Worm (Caenorhabditis elegans) whole organism, young adult: ENCODE results near the gene clec-199.

Experiments
- F52B5.7 ChIP-seq: sonication (generic microtip); optimal IDR thresholded peaks from 2 replicates; lab custom pipeline; 2016; ENCODE audit warnings: mild to moderate bottlenecking, missing genetic modification characterization, missing compliant biosample characterization
- K11D2.4 ChIP-seq: fragments of 200-800 bp; sonication (Bioruptor generic); IDR thresholded peaks from 2 replicates; pipeline ENCODE4 v1.3.6; 2022; ENCODE audit warnings: missing genetic modification reagents, missing genetic modification characterization, missing compliant biosample characterization
- ZK185.1 ChIP-seq: sonication (generic microtip); optimal IDR thresholded peaks from 2 replicates; lab custom pipeline; 2016; ENCODE audit warnings: mild to moderate bottlenecking, missing genetic modification characterization, missing compliant biosample characterization; ENCODE audit not compliant: poor library complexity, severe bottlenecking
- aptf-3 ChIP-seq: fragments of 200-800 bp; sonication (Bioruptor generic); IDR thresholded peaks from 2 replicates; pipeline ENCODE4 v1.3.6; 2022; ENCODE audit warnings: missing genetic modification characterization, missing compliant biosample characterization
- bed-2 ChIP-seq: fragments of 200-800 bp; sonication (Bioruptor generic); IDR thresholded peaks from 2 replicates; pipeline ENCODE4 v1.3.6; 2022; ENCODE audit warnings: missing genetic modification reagents, missing genetic modification characterization, missing compliant biosample characterization
- ets-4 ChIP-seq: fragments of 200-800 bp; sonication (Bioruptor generic); optimal IDR thresholded peaks from 2 replicates; lab custom pipeline; 2018; ENCODE audit warnings: mild to moderate bottlenecking, missing genetic modification characterization, missing compliant biosample characterization
- gei-17 ChIP-seq: fragments of 200-800 bp; sonication (Bioruptor generic); optimal IDR thresholded peaks from 2 replicates; lab custom pipeline; 2018; ENCODE audit warnings: mild to moderate bottlenecking, missing genetic modification characterization, missing compliant biosample characterization
- hmg-1.2 ChIP-seq: fragments of 200-800 bp; sonication (Bioruptor generic); IDR thresholded peaks from 2 replicates; pipeline ENCODE4 v1.3.6; 2022; ENCODE audit warnings: missing genetic modification reagents, missing genetic modification characterization, missing compliant biosample characterization
- hrde-1 ChIP-seq: sonication (generic microtip); optimal IDR thresholded peaks from 2 replicates; lab custom pipeline; 2016; ENCODE audit warnings: missing genetic modification characterization, mild to moderate bottlenecking, missing compliant biosample characterization, moderate library complexity, missing genotype, missing genetic modification reagents, borderline replicate concordance
- lag-1 ChIP-seq: fragments of 200-800 bp; sonication (Bioruptor generic); IDR thresholded peaks from 2 replicates; pipeline ENCODE4 v1.3.6; 2022; ENCODE audit warnings: missing genetic modification reagents, missing genetic modification characterization, missing compliant biosample characterization
- let-526 ChIP-seq: fragments of 200-800 bp; sonication (Bioruptor generic); IDR thresholded peaks from 2 replicates; pipeline ENCODE4 v1.3.6; 2022; ENCODE audit warnings: missing genetic modification reagents, missing genetic modification characterization, missing compliant biosample characterization
- lin-35 ChIP-seq, 3 experiments: fragments of 150-350 bp in 2 of 3; sonication (generic microtip) in 1 of 3; optimal IDR thresholded peaks; 2 replicates each; lab custom pipeline; 2014 to 2018; ENCODE audit warnings: missing biosample characterization in 3 of 3, missing genetic modification characterization in 3 of 3, missing genetic modification reagents in 3 of 3
- madf-6 ChIP-seq: fragments of 200-800 bp; sonication (Bioruptor generic); IDR thresholded peaks from 2 replicates; pipeline ENCODE4 v1.3.6; 2022; ENCODE audit warnings: missing genetic modification reagents, missing genetic modification characterization, missing compliant biosample characterization
- madf-8 ChIP-seq: fragments of 200-800 bp; sonication (Bioruptor generic); conservative IDR thresholded peaks from 2 replicates; pipeline ENCODE4 v1.3.6; 2022; ENCODE audit warnings: missing genetic modification reagents, missing genetic modification characterization, missing compliant biosample characterization
- mcd-1 ChIP-seq: fragments of 200-800 bp; sonication (Bioruptor generic); IDR thresholded peaks from 2 replicates; pipeline ENCODE4 v1.3.6; 2022; ENCODE audit warnings: missing genetic modification reagents, missing genetic modification characterization, missing compliant biosample characterization
- mel-28 ChIP-seq: sonication (generic microtip); optimal IDR thresholded peaks from 2 replicates; lab custom pipeline; 2016; ENCODE audit warnings: borderline replicate concordance, mild to moderate bottlenecking, missing genetic modification characterization, missing compliant biosample characterization
- mes-4 ChIP-seq: sonication (generic microtip); optimal IDR thresholded peaks from 2 replicates; lab custom pipeline; 2016; ENCODE audit warnings: missing genotype, missing genetic modification characterization, missing compliant biosample characterization
- nhr-80 ChIP-seq: sonication (generic microtip); optimal IDR thresholded peaks from 2 replicates; lab custom pipeline; 2016; ENCODE audit warnings: missing genetic modification characterization, missing compliant biosample characterization
- pha-4 ChIP-seq: fragments of 150-350 bp; sonication (generic microtip); optimal IDR thresholded peaks from 2 replicates; lab custom pipeline; 2014; ENCODE audit warnings: missing biosample characterization, missing genetic modification reagents, missing genetic modification characterization
- rec-8 ChIP-seq, 2 experiments: sonication (generic microtip); optimal IDR thresholded peaks; 2 replicates each; lab custom pipeline; 2016; ENCODE audit warnings: mild to moderate bottlenecking in 2 of 2, missing genetic modification characterization in 2 of 2, missing genetic modification reagents in 2 of 2, missing genotype in 2 of 2, missing biosample characterization in 1 of 2, missing compliant biosample characterization in 1 of 2, moderate library complexity in 1 of 2
- rpc-1 ChIP-seq, 2 experiments: fragments of 150-350 bp in 1 of 2; sonication (generic microtip) in 1 of 2; optimal IDR thresholded peaks; 2 replicates each; lab custom pipeline; 2014 to 2018; ENCODE audit warnings: missing biosample characterization in 1 of 2, missing genetic modification characterization in 1 of 2, missing genetic modification reagents in 1 of 2, missing genotype in 1 of 2
- snpc-1.3 ChIP-seq: sonication (generic microtip); optimal IDR thresholded peaks from 2 replicates; lab custom pipeline; 2017; ENCODE audit warnings: missing genetic modification characterization, mild to moderate bottlenecking, missing compliant biosample characterization, antibody characterized with exemption, moderate library complexity, missing genotype, missing genetic modification reagents; ENCODE audit not compliant: insufficient read depth
- snpc-4 ChIP-seq, 5 experiments: fragments of 150-350 bp in 1 of 5; sonication (generic microtip) in 4 of 5; optimal IDR thresholded peaks; 2 replicates each; lab custom pipeline; 2014 to 2018; ENCODE audit warnings: missing genetic modification characterization in 5 of 5, missing biosample characterization in 3 of 5, antibody characterized with exemption in 2 of 5, mild to moderate bottlenecking in 2 of 5, missing compliant biosample characterization in 2 of 5, missing genotype in 2 of 5, moderate library complexity in 2 of 5, missing genetic modification reagents in 1 of 5
- somi-1 ChIP-seq: fragments of 200-800 bp; sonication (Bioruptor generic); optimal IDR thresholded peaks from 2 replicates; lab custom pipeline; 2018; ENCODE audit warnings: mild to moderate bottlenecking, missing genetic modification characterization, missing compliant biosample characterization
- tlf-1 ChIP-seq: fragments of 200-800 bp; sonication (Bioruptor generic); optimal IDR thresholded peaks from 2 replicates; lab custom pipeline; 2018; ENCODE audit warnings: mild to moderate bottlenecking, missing genetic modification characterization, missing compliant biosample characterization
- unc-130 ChIP-seq: sonication (generic microtip); optimal IDR thresholded peaks from 2 replicates; lab custom pipeline; 2016; ENCODE audit warnings: missing genetic modification reagents, missing genetic modification characterization, missing compliant biosample characterization
- ztf-18 ChIP-seq: sonication (generic microtip); optimal IDR thresholded peaks from 2 replicates; lab custom pipeline; 2016; ENCODE audit warnings: missing genotype, mild to moderate bottlenecking, missing genetic modification characterization, missing compliant biosample characterization

Gene clec-199

DNA sequence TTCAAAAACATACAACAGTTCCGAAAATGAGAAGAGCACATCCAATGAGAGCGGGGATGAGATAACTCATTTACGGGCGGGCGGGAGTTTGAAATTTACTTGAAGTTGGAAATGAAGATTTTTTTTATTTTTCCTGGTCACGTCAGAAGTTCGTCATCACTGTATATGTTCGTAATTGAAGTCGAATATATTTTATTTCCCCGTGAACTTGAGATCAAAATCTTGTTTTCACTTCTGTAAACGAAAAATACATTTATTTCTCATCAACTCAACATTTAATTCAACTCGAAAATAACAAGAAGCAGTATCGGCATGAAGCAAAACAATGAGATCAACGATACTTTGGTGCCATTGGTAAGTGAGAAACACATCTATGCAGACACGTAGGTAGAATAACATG lies 35.3 kb upstream of the clec-199 start, which contains the start of gene C49C3.20:
TSS of gene C49C3.20 (minus strand) at position 101 of the 400 bp plus-strand sequence.
- TF ChIP-seq hmg-1.2 (GFP tag; lab: Robert Waterston, UW) (no peak), madf-6 (GFP tag; lab: Robert Waterston, UW) (no peak), pha-4 (tag; lab: Kevin White, UChicago) (no peak), ets-4 (no peak), ztf-18 (tag; lab: Kevin White, UChicago) (no peak), rec-8 (tag; optimal IDR thresholded peaks at IDR 0.05; lab: Kevin White, UChicago) (no peak), snpc-1.3 (no peak), lag-1 (GFP tag; lab: Robert Waterston, UW) (no peak), gei-17 (GFP tag; lab: Kevin White, UChicago) (no peak), bed-2 (GFP tag; lab: Robert Waterston, UW) (no peak), rpc-1 (optimal IDR thresholded peaks at IDR 0.05; lab: Kevin White, UChicago) (no peak), rpc-1 (tag; optimal IDR thresholded peaks at IDR 0.05; lab: Kevin White, UChicago) (no peak), hrde-1 (tag; lab: Kevin White, UChicago) (no peak), unc-130 (GFP tag; lab: Kevin White, UChicago) (no peak), ZK185.1 (tag; lab: Kevin White, UChicago) (no peak), somi-1 (GFP tag; lab: Kevin White, UChicago) (no peak), mel-28 (tag; lab: Kevin White, UChicago) (no peak), F52B5.7 (tag; lab: Kevin White, UChicago) (no peak), mcd-1 (GFP tag; lab: Robert Waterston, UW) (no peak), mes-4 (tag; lab: Kevin White, UChicago) (no peak), lin-35 (GFP tag; optimal IDR thresholded peaks at IDR 0.05; lab: Kevin White, UChicago) (no peak)

DNA sequence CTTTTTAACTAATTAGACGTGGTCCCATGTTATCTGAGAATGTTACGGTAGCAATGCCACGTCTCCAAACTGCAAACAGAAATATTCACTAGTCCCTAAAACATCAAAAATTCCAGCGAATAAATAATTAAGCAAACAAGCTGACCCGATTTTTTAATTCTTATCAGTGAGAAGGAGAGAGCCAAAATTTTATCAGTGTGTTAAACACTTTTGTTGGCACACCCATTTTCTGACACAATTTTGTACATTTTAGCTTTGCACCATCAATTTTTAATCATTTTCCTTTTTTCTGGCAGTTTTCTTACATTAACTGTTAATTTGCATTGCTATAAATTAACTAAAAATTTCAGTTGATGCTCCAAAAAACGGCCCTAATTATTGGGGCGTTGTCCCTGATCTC lies 31.2 kb upstream of the clec-199 start, which contains the start of gene C49C3.4:
TSS of gene C49C3.4 (plus strand) at position 351 of the 400 bp plus-strand sequence.
- TF ChIP-seq nhr-80 (tag; lab: Kevin White, UChicago) = peak; percentile 56
- TF ChIP-seq let-526 (GFP tag; lab: Robert Waterston, UW) = no peak
- TF ChIP-seq, all 124 proteins: peak for 1

DNA sequence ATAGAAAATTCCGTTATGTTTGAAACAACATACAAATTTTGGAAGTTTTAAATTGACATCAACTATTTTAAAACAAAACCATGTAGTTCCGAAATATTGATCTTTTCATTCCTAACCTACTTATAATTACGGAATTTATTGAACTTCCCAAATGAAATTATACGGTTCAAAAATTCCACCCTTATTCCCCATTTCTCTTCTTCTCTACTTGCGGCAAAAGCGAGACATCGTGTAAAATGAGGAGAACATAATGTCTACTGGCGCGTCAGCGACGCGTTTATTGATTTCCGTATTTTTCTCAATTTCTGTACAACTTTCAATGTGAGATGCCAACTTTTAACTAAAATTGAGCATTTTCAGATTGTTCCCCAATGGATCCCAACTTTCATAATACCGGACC lies 22.9 kb upstream of the clec-199 start, which contains the start of gene ceh-88:
TSS of gene ceh-88 (plus strand) at position 355 of the 400 bp plus-strand sequence.
- peak; percentile 53; the same call in 1 of the 2 replicates for TF ChIP-seq hmg-1.2 (GFP tag; lab: Robert Waterston, UW)
- no peak for TF ChIP-seq lin-35 (GFP tag; optimal IDR thresholded peaks at IDR 0.05; lab: Kevin White, UChicago)

DNA sequence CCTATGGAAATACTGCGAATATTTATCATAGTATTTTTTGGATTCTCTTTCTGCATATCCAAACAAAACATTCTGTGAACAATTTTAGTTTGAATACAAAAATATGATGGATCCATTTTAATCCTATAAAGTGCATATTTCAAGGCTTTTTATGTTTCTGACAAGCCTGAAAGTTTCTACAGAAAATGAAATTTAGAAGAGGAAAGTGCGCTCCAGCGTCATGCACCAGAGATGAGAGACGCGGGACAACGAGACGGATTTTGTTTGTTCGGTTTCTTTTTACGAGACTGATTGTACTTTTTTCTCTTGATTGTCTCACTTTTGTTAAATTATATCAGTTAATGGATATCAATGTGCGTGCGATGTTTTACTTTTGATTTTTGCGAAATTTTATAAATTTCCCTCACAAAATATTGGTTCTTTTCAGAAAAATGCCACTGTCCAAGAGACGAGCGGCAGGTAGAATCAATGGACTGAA lies 20.5 kb upstream of the clec-199 start, which contains the start of gene C49C3.6:
TSS of gene C49C3.6 (plus strand) at position 428 of the 478 bp plus-strand sequence.
- TF ChIP-seq snpc-4 (GFP tag; optimal IDR thresholded peaks at IDR 0.05; lab: Kevin White, UChicago) (peak; percentile 51), snpc-4 (tag; optimal IDR thresholded peaks at IDR 0.05; lab: Kevin White, UChicago) (peak in 2 of 4 experiments; percentile 27 to 67), tlf-1 (no peak), madf-8 (GFP tag; lab: Robert Waterston, UW) (no peak), hmg-1.2 (GFP tag; lab: Robert Waterston, UW) (peak; percentile 95), mcd-1 (GFP tag; lab: Robert Waterston, UW) (peak; percentile 70), K11D2.4 (GFP tag; lab: Robert Waterston, UW) (no peak)

DNA sequence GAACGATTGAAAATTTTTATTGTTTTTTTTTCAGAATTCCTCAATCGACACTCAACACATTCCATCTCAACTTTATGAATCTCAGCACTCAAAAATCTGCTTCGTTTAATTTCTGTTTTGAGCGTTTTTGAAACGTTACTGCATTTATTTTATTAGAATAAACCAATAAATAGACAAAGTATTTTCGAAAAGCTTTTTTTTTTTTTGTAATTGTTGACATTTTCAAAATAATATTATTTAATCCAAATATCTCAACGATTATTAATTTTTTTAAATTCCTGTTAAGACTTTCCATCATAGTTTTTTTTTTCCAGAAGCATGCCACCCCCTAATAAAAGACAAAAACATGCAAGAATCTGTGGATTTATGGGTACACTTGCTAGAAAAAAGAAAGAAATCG lies 19.4 kb upstream of the clec-199 start, which contains the start of gene C49C3.7:
TSS of gene C49C3.7 (plus strand) at position 301 of the 400 bp plus-strand sequence.
- TF ChIP-seq snpc-4 (GFP tag; optimal IDR thresholded peaks at IDR 0.05; lab: Kevin White, UChicago) (no peak), snpc-4 (tag; optimal IDR thresholded peaks at IDR 0.05; lab: Kevin White, UChicago) (peak in 1 of 4 experiments; percentile 50), aptf-3 (GFP tag; lab: Robert Waterston, UW) (no peak)
